Fruit fly (Drosophila melanogaster) S2 (cell line): Measurements from ENCODE around the gene mat.

ENCODE experiments used
- CG8478 ChIP-seq: fragments of >200 bp; optimal IDR thresholded peaks from 2 replicates; lab custom pipeline; 2018
- CTCF ChIP-seq, 2 experiments: fragments of >200 bp; optimal IDR thresholded peaks; 2 replicates each; lab custom pipeline; 2018

mat gene

dm6 chr3L:884239-884638 lies 18.5 kb upstream of the mat start:
- TF ChIP-seq CG8478 (lab: Kevin White, UChicago) (no peak), CTCF (optimal IDR thresholded peaks at IDR 0.05; lab: Kevin White, UChicago) (no peak)

dm6 chr3L:885006-885405 lies 17.7 kb upstream of the mat start:
- no peak for TF ChIP-seq CG8478 (lab: Kevin White, UChicago)

dm6 chr3L:885624-886257 lies 17.0 kb upstream of the mat start:
- no peak for TF ChIP-seq CTCF (optimal IDR thresholded peaks at IDR 0.05; lab: Kevin White, UChicago)
- no peak for TF ChIP-seq CG8478 (lab: Kevin White, UChicago)

dm6 chr3L:887423-888097 lies 15.1 kb upstream of the mat start:
- TF ChIP-seq CTCF (optimal IDR thresholded peaks at IDR 0.05; lab: Kevin White, UChicago) (no peak), CG8478 (lab: Kevin White, UChicago) (no peak)

- TF ChIP-seq CTCF (optimal IDR thresholded peaks at IDR 0.05; lab: Kevin White, UChicago) = no peak
- no peak for TF ChIP-seq CG8478 (lab: Kevin White, UChicago)
Observed at dm6 chr3L:888372-888771, 14.3 kb upstream of the mat start.

dm6 chr3L:895314-895980 lies 7.3 kb upstream of the mat start, which contains the start of gene CG34056:
Gene CG34056, plus strand, starts transcription at chr3L:895951.
- no peak for TF ChIP-seq CG8478 (lab: Kevin White, UChicago)

- TF ChIP-seq CG8478 (lab: Kevin White, UChicago) (no peak), CTCF (optimal IDR thresholded peaks at IDR 0.05; lab: Kevin White, UChicago) (no peak)
Observed at dm6 chr3L:897080-897479, 5.6 kb upstream of the mat start, which contains the start of gene CG34057. Gene CG34057, plus strand, starts transcription at chr3L:897380.

- no peak for TF ChIP-seq CG8478 (lab: Kevin White, UChicago)
- no peak for TF ChIP-seq CTCF (optimal IDR thresholded peaks at IDR 0.05; lab: Kevin White, UChicago)
Observed at dm6 chr3L:899304-899703, 3.4 kb upstream of the mat start.

dm6 chr3L:900466-901249 lies 2.0 kb upstream of the mat start:
- no peak for TF ChIP-seq CTCF (optimal IDR thresholded peaks at IDR 0.05; lab: Kevin White, UChicago)
- no peak for TF ChIP-seq CG8478 (lab: Kevin White, UChicago)

- TF ChIP-seq CTCF (optimal IDR thresholded peaks at IDR 0.05; lab: Kevin White, UChicago) = no peak
- no peak for TF ChIP-seq CG8478 (lab: Kevin White, UChicago)
Observed at dm6 chr3L:901442-901841, 1.3 kb upstream of the mat start.

- TF ChIP-seq CTCF (optimal IDR thresholded peaks at IDR 0.05; lab: Kevin White, UChicago) (no peak), CG8478 (lab: Kevin White, UChicago) (no peak)
Observed at dm6 chr3L:903900-904299, 1.2 kb downstream of the mat start.

dm6 chr3L:904364-904763 lies 1.7 kb downstream of the mat start:
- TF ChIP-seq CG8478 (lab: Kevin White, UChicago) = no peak
- no peak for TF ChIP-seq CTCF (optimal IDR thresholded peaks at IDR 0.05; lab: Kevin White, UChicago)

dm6 chr3L:904991-905745 lies 2.5 kb downstream of the mat start:
- TF ChIP-seq CTCF (optimal IDR thresholded peaks at IDR 0.05; lab: Kevin White, UChicago) = no peak
- TF ChIP-seq CG8478 (lab: Kevin White, UChicago) = no peak
